Fruit fly (Drosophila melanogaster) whole organism, embryonic: Measurements from ENCODE around the gene pcm.

Experiments
- Ada2b ChIP-seq: fragments of 200-800 bp; sonication (Bioruptor generic); IDR thresholded peaks from 2 replicates; pipeline ENCODE4 v1.3.6; 2022; ENCODE audit warnings: missing biosample characterization, missing genetic modification characterization
- Atf6 ChIP-seq: fragments of 200-800 bp; sonication (Bioruptor generic); IDR thresholded peaks from 2 replicates; pipeline ENCODE4 v1.3.6; 2022; ENCODE audit warnings: missing biosample characterization, missing genetic modification characterization
- B-H1 ChIP-seq: fragments of 200-800 bp; sonication (Bioruptor generic); IDR thresholded peaks from 3 replicates; pipeline ENCODE4 v1.3.6; 2022; ENCODE audit warnings: missing biosample characterization, missing genetic modification characterization
- Bdp1 ChIP-seq: fragments of 200-800 bp; sonication (Bioruptor generic); optimal IDR thresholded peaks from 3 replicates; lab custom pipeline; 2016; ENCODE audit warnings: missing biosample characterization, missing genetic modification characterization
- Bgb ChIP-seq: fragments of 200-800 bp; sonication (Bioruptor generic); IDR thresholded peaks from 2 replicates; pipeline ENCODE4 v1.3.6; 2022; ENCODE audit warnings: missing biosample characterization, missing genetic modification characterization; ENCODE audit not compliant: partially characterized antibody
- CG11504 ChIP-seq: fragments of 200-800 bp; sonication (Bioruptor generic); optimal IDR thresholded peaks from 3 replicates; lab custom pipeline; 2019; ENCODE audit warnings: missing biosample characterization, mild to moderate bottlenecking, missing genetic modification characterization, moderate library complexity
- CG11560 ChIP-seq: fragments of 200-800 bp; sonication (Bioruptor generic); IDR thresholded peaks from 3 replicates; pipeline ENCODE4 v1.3.6; 2022; ENCODE audit warnings: missing biosample characterization, missing genetic modification characterization
- CG12104 ChIP-seq: fragments of 200-800 bp; sonication (Bioruptor generic); optimal IDR thresholded peaks from 3 replicates; lab custom pipeline; 2016; ENCODE audit warnings: missing biosample characterization, missing genetic modification characterization
- CG12236 ChIP-seq: fragments of 200-800 bp; sonication (Bioruptor generic); optimal IDR thresholded peaks from 2 replicates; lab custom pipeline; 2016; ENCODE audit warnings: missing biosample characterization, missing genetic modification characterization
- CG13296 ChIP-seq: fragments of 200-800 bp; sonication (Bioruptor generic); optimal IDR thresholded peaks from 3 replicates; lab custom pipeline; 2018; ENCODE audit warnings: missing biosample characterization, mild to moderate bottlenecking, missing genetic modification characterization
- CG15269 ChIP-seq: fragments of 200-800 bp; sonication (Bioruptor generic); optimal IDR thresholded peaks from 2 replicates; lab custom pipeline; 2018; ENCODE audit warnings: missing biosample characterization, mild to moderate bottlenecking, missing genetic modification characterization, moderate library complexity
- CG1603 ChIP-seq: fragments of 200-800 bp; sonication (Bioruptor generic); optimal IDR thresholded peaks from 2 replicates; lab custom pipeline; 2019; ENCODE audit warnings: missing biosample characterization, mild to moderate bottlenecking, missing genetic modification characterization, moderate library complexity
- CG16815 ChIP-seq: fragments of 200-800 bp; sonication (Bioruptor generic); optimal IDR thresholded peaks from 3 replicates; lab custom pipeline; 2017; ENCODE audit warnings: missing biosample characterization, mild to moderate bottlenecking, missing genetic modification characterization
- CG1792 ChIP-seq: fragments of 200-800 bp; sonication (Bioruptor generic); optimal IDR thresholded peaks from 2 replicates; lab custom pipeline; 2016; ENCODE audit warnings: missing biosample characterization, missing genetic modification characterization
- CG2889 ChIP-seq: fragments of 200-800 bp; sonication (Bioruptor generic); IDR thresholded peaks from 3 replicates; pipeline ENCODE4 v1.3.6; 2022; ENCODE audit warnings: missing biosample characterization, missing genetic modification characterization
- CG30403 ChIP-seq: fragments of 200-800 bp; sonication (Bioruptor generic); optimal IDR thresholded peaks from 3 replicates; lab custom pipeline; 2016; ENCODE audit warnings: missing biosample characterization, missing genetic modification characterization
- CG4854 ChIP-seq: fragments of 200-800 bp; sonication (Bioruptor generic); optimal IDR thresholded peaks from 2 replicates; lab custom pipeline; 2016; ENCODE audit warnings: missing biosample characterization, missing genetic modification characterization, inconsistent platforms
- CG5245 ChIP-seq: fragments of 200-800 bp; sonication (Bioruptor generic); optimal IDR thresholded peaks from 3 replicates; lab custom pipeline; 2016; ENCODE audit warnings: missing biosample characterization, missing genetic modification characterization
- CG6791 ChIP-seq: fragments of 200-800 bp; sonication (Bioruptor generic); IDR thresholded peaks from 3 replicates; pipeline ENCODE4 v1.3.6; 2022; ENCODE audit warnings: missing biosample characterization, missing genetic modification characterization; ENCODE audit not compliant: partially characterized antibody
- CG6813 ChIP-seq: fragments of 200-800 bp; sonication (Bioruptor generic); optimal IDR thresholded peaks from 2 replicates; lab custom pipeline; 2017; ENCODE audit warnings: missing biosample characterization, missing genetic modification characterization, mild to moderate bottlenecking, moderate library complexity, missing genetic modification reagents
- CG9215 ChIP-seq: fragments of 200-800 bp; sonication (Bioruptor generic); IDR thresholded peaks from 2 replicates; pipeline ENCODE4 v1.3.6; 2022; ENCODE audit warnings: missing biosample characterization, missing genetic modification characterization
- CG9932 ChIP-seq: fragments of 200-800 bp; sonication (Bioruptor generic); IDR thresholded peaks from 2 replicates; pipeline ENCODE4 v1.3.6; 2022; ENCODE audit warnings: missing biosample characterization, missing genetic modification characterization
- D19A ChIP-seq: fragments of 200-800 bp; optimal IDR thresholded peaks from 3 replicates; lab custom pipeline; 2019; ENCODE audit warnings: missing biosample characterization, mild to moderate bottlenecking, missing genetic modification characterization, moderate library complexity
- Dad ChIP-seq: fragments of 200-800 bp; sonication (Bioruptor generic); optimal IDR thresholded peaks from 3 replicates; lab custom pipeline; 2016; ENCODE audit warnings: missing biosample characterization, missing genetic modification characterization
- Deaf1 ChIP-seq: fragments of 200-800 bp; optimal IDR thresholded peaks from 3 replicates; lab custom pipeline; 2019; ENCODE audit warnings: missing biosample characterization, mild to moderate bottlenecking, missing genetic modification characterization, moderate library complexity
- Dp ChIP-seq: fragments of 200-800 bp; sonication (Bioruptor generic); optimal IDR thresholded peaks from 2 replicates; lab custom pipeline; 2018; ENCODE audit warnings: missing biosample characterization, mild to moderate bottlenecking, missing genetic modification characterization, moderate library complexity
- Dref ChIP-seq: fragments of 200-800 bp; sonication (Bioruptor generic); IDR thresholded peaks from 2 replicates; pipeline ENCODE4 v1.3.6; 2022; ENCODE audit warnings: missing biosample characterization, missing genetic modification characterization
- Lpt ChIP-seq: fragments of >200 bp; optimal IDR thresholded peaks from 2 replicates; lab custom pipeline; 2018; ENCODE audit warnings: missing biosample characterization, missing genetic modification characterization
- MESR4 ChIP-seq: fragments of 200-800 bp; sonication (Bioruptor generic); optimal IDR thresholded peaks from 2 replicates; lab custom pipeline; 2018; ENCODE audit warnings: missing biosample characterization, mild to moderate bottlenecking, missing genetic modification characterization, moderate library complexity
- Max ChIP-seq: fragments of 200-800 bp; sonication (Bioruptor generic); optimal IDR thresholded peaks from 2 replicates; lab custom pipeline; 2016; ENCODE audit warnings: missing biosample characterization, mild to moderate bottlenecking, missing genetic modification characterization
- Meics ChIP-seq: fragments of 200-800 bp; sonication (Bioruptor generic); optimal IDR thresholded peaks from 2 replicates; lab custom pipeline; 2017; ENCODE audit warnings: missing biosample characterization, mild to moderate bottlenecking, missing genetic modification characterization
- Nf-YA ChIP-seq: fragments of 200-800 bp; sonication (Bioruptor generic); IDR thresholded peaks from 2 replicates; pipeline ENCODE4 v1.3.6; 2022; ENCODE audit warnings: missing biosample characterization, missing genetic modification characterization
- Side ChIP-seq: fragments of 200-800 bp; sonication (Bioruptor generic); optimal IDR thresholded peaks from 2 replicates; lab custom pipeline; 2016; ENCODE audit warnings: missing biosample characterization, missing genetic modification characterization
- ac ChIP-seq: fragments of 200-800 bp; sonication (Bioruptor generic); optimal IDR thresholded peaks from 3 replicates; lab custom pipeline; 2017; ENCODE audit warnings: missing biosample characterization, mild to moderate bottlenecking, missing genetic modification characterization
- ci ChIP-seq: fragments of 200-800 bp; sonication (Bioruptor generic); IDR thresholded peaks from 3 replicates; pipeline ENCODE4 v1.3.6; 2022; ENCODE audit warnings: missing biosample characterization, missing genetic modification characterization
- ems ChIP-seq: fragments of 200-800 bp; sonication (Bioruptor generic); optimal IDR thresholded peaks from 3 replicates; lab custom pipeline; 2016; ENCODE audit warnings: missing biosample characterization, missing genetic modification characterization
- fd96Cb ChIP-seq: fragments of 200-800 bp; sonication (Bioruptor generic); optimal IDR thresholded peaks from 2 replicates; lab custom pipeline; 2018; ENCODE audit warnings: missing biosample characterization, mild to moderate bottlenecking, missing genetic modification characterization, moderate library complexity
- gcm2 ChIP-seq: fragments of 200-800 bp; sonication (Bioruptor generic); optimal IDR thresholded peaks from 2 replicates; lab custom pipeline; 2016; ENCODE audit warnings: missing biosample characterization, missing genetic modification characterization
- ind ChIP-seq: fragments of 200-800 bp; sonication (Bioruptor generic); optimal IDR thresholded peaks from 3 replicates; lab custom pipeline; 2016; ENCODE audit warnings: missing biosample characterization, missing genetic modification characterization
- lola ChIP-seq, 3 experiments: fragments of >200 bp in 2 of 3; fragments of 200-800 bp in 1 of 3; sonication (Bioruptor generic) in 1 of 3; optimal IDR thresholded peaks; 2 replicates each; lab custom pipeline; 2017 to 2019; ENCODE audit warnings: missing biosample characterization in 3 of 3, missing genetic modification characterization in 3 of 3, mild to moderate bottlenecking in 1 of 3, moderate library complexity in 1 of 3
- lov ChIP-seq, 2 experiments: fragments of 200-800 bp in 1 of 2; fragments of >200 bp in 1 of 2; sonication (Bioruptor generic) in 1 of 2; IDR thresholded peaks in 1 of 2; optimal IDR thresholded peaks in 1 of 2; 2 replicates in 1 of 2; 3 replicates in 1 of 2; pipeline versions ENCODE4 v1.3.6 to Lab custom; 2017 to 2022; ENCODE audit warnings: missing biosample characterization in 1 of 2, missing genetic modification characterization in 1 of 2
- p53 ChIP-seq: fragments of 200-800 bp; sonication (Bioruptor generic); optimal IDR thresholded peaks from 2 replicates; lab custom pipeline; 2016; ENCODE audit warnings: missing biosample characterization, missing genetic modification characterization
- pan ChIP-seq, 4 experiments: fragments of >200 bp in 3 of 4; fragments of 200-800 bp in 1 of 4; sonication (Bioruptor generic) in 1 of 4; optimal IDR thresholded peaks in 3 of 4; IDR thresholded peaks in 1 of 4; 2 replicates each; pipeline versions ENCODE4 v1.3.6 to Lab custom; 2017 to 2022; ENCODE audit warnings: missing biosample characterization in 2 of 4, missing genetic modification characterization in 2 of 4, mixed read lengths in 1 of 4
- prd ChIP-seq, 3 experiments: fragments of >200 bp in 2 of 3; fragments of 200-800 bp in 1 of 3; sonication (Bioruptor generic) in 1 of 3; optimal IDR thresholded peaks in 2 of 3; IDR thresholded peaks in 1 of 3; 2 replicates in 2 of 3; 3 replicates in 1 of 3; pipeline versions ENCODE4 v1.3.6 to Lab custom; 2017 to 2022; ENCODE audit warnings: missing biosample characterization in 1 of 3, missing genetic modification characterization in 1 of 3
- row ChIP-seq: fragments of 200-800 bp; sonication (Bioruptor generic); IDR thresholded peaks from 3 replicates; pipeline ENCODE4 v1.3.6; 2022; ENCODE audit warnings: missing biosample characterization, missing genetic modification characterization
- salm ChIP-seq: fragments of 200-800 bp; sonication (Bioruptor generic); optimal IDR thresholded peaks from 2 replicates; lab custom pipeline; 2018; ENCODE audit warnings: missing biosample characterization, mild to moderate bottlenecking, missing genetic modification characterization
- scrt ChIP-seq: fragments of 200-800 bp; sonication (Bioruptor generic); optimal IDR thresholded peaks from 2 replicates; lab custom pipeline; 2018; ENCODE audit warnings: missing biosample characterization, mild to moderate bottlenecking, missing genetic modification characterization, moderate library complexity
- stwl ChIP-seq: fragments of 200-800 bp; sonication (Bioruptor generic); optimal IDR thresholded peaks from 3 replicates; lab custom pipeline; 2018; ENCODE audit warnings: missing biosample characterization, mild to moderate bottlenecking, missing genetic modification characterization, moderate library complexity
- unc-4 ChIP-seq: fragments of 200-800 bp; sonication (Bioruptor generic); IDR thresholded peaks from 2 replicates; pipeline ENCODE4 v1.3.6; 2022; ENCODE audit warnings: missing biosample characterization, missing genetic modification characterization; ENCODE audit not compliant: partially characterized antibody

Gene pcm

DNA sequence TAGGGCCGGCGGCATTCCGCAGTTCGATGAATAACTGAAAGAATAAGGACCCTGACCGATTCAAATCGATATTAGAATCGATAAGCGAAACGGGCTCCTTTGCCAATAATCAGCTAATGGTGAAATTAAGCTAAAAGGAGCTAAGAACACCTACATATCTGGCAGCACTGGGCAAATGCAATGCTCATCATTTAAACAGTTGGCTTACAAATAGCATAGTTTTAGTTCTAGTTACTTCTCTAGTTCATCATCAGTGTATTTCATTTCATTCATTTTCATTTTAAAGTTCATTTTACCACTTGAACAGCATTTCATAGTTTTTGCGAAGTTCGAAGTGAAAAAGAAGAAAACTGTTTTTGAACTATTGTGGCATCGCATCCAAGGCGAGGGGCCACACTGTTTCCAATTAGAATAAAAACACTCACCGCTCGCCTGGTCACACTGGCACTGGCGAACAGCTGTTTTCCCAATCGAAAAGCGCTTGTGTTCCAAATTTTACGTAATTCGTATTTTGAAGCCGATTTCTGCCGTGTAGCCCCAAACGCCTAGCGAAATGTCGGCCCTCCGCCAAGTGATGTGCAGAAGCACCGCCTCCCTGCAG lies at the start of gene pcm, which contains the start of gene ND-18:
Gene pcm (minus strand): TSS at position 28 of the 601 bp plus-strand sequence.
Gene ND-18 (plus strand): TSS at position 438 of the 601 bp plus-strand sequence.
- no peak for TF ChIP-seq Lpt (GFP tag; lab: Kevin White, UChicago)
- no peak for TF ChIP-seq CG6813 (GFP tag; lab: Kevin White, UChicago)
- TF ChIP-seq Bgb (GFP tag; lab: Robert Waterston, UW) = peak; percentile 6; the same call in 1 of the 2 replicates
- no peak for TF ChIP-seq lola (GFP tag; optimal IDR thresholded peaks at IDR 0.05; lab: Kevin White, UChicago)
- TF ChIP-seq Dp = peak; percentile 65
- no peak for TF ChIP-seq CG13296
- TF ChIP-seq CG16815 (GFP tag; lab: Kevin White, UChicago) = no peak
- TF ChIP-seq unc-4 (GFP tag; lab: Robert Waterston, UW) = 0 out of 2 replicates have a peak, but pooled peaks have one; percentile 22
- no peak for TF ChIP-seq CG5245
- TF ChIP-seq B-H1 = no peak
- TF ChIP-seq CG9932 (GFP tag; lab: Robert Waterston, UW) = no peak
- no peak for TF ChIP-seq CG1603
- no peak for TF ChIP-seq fd96Cb (tag; lab: Kevin White, UChicago)
- TF ChIP-seq CG2889 (GFP tag; lab: Robert Waterston, UW) = no peak
- no peak for TF ChIP-seq Meics (GFP tag; lab: Kevin White, UChicago)
- no peak for TF ChIP-seq CG1792 (GFP tag; lab: Kevin White, UChicago)
- TF ChIP-seq CG11504 (tag; lab: Kevin White, UChicago) = peak; percentile 96
- peak; percentile 49 for TF ChIP-seq Dref (GFP tag; lab: Robert Waterston, UW)
- TF ChIP-seq ind (GFP tag; lab: Kevin White, UChicago) = no peak
- TF ChIP-seq gcm2 (GFP tag; lab: Kevin White, UChicago) = no peak
- TF ChIP-seq CG9215 = no peak
- TF ChIP-seq Deaf1 (tag; lab: Kevin White, UChicago) = no peak
- TF ChIP-seq Max = peak; percentile 9
- peak; percentile 23 for TF ChIP-seq stwl (tag; lab: Kevin White, UChicago)
- no peak for TF ChIP-seq CG11560
- no peak for TF ChIP-seq salm
- TF ChIP-seq prd (optimal IDR thresholded peaks at IDR 0.05; lab: Kevin White, UChicago) = no peak
- no peak for TF ChIP-seq prd (GFP tag; IDR thresholded peaks at IDR 0.05; lab: Robert Waterston, UW)
- no peak for TF ChIP-seq Bdp1 (GFP tag; lab: Kevin White, UChicago)
- TF ChIP-seq MESR4 (GFP tag; lab: Kevin White, UChicago) = peak; percentile 62
- TF ChIP-seq CG15269 = no peak
- TF ChIP-seq Nf-YA (GFP tag; lab: Robert Waterston, UW) = no peak
- TF ChIP-seq Dad = no peak
- TF ChIP-seq ems (GFP tag; lab: Kevin White, UChicago) = no peak
- no peak for TF ChIP-seq p53
- no peak for TF ChIP-seq CG30403 (GFP tag; lab: Kevin White, UChicago)
- no peak for TF ChIP-seq pan (optimal IDR thresholded peaks at IDR 0.05; lab: Kevin White, UChicago)
- no peak for TF ChIP-seq pan (GFP tag; optimal IDR thresholded peaks at IDR 0.05 in 1 of 2, IDR thresholded peaks at IDR 0.05 in 1 of 2)
- TF ChIP-seq CG4854 (GFP tag; lab: Kevin White, UChicago) = no peak
- TF ChIP-seq Atf6 (GFP tag; lab: Robert Waterston, UW) = no peak
- TF ChIP-seq D19A = no peak
- TF ChIP-seq ac (GFP tag; lab: Kevin White, UChicago) = no peak
- no peak for TF ChIP-seq row (GFP tag; lab: Robert Waterston, UW)
- TF ChIP-seq Side (GFP tag; lab: Kevin White, UChicago) = no peak
- TF ChIP-seq CG6791 (GFP tag; lab: Robert Waterston, UW) = no peak
- TF ChIP-seq Ada2b (GFP tag; lab: Robert Waterston, UW) = no peak
- TF ChIP-seq CG12104 = no peak
- no peak for TF ChIP-seq ci
- TF ChIP-seq CG12236 (GFP tag; lab: Kevin White, UChicago) = no peak
- no peak for TF ChIP-seq scrt (GFP tag; lab: Kevin White, UChicago)
- no peak for TF ChIP-seq lov (optimal IDR thresholded peaks at IDR 0.05; lab: Kevin White, UChicago)
- no peak for TF ChIP-seq lov (GFP tag; IDR thresholded peaks at IDR 0.05; lab: Robert Waterston, UW)
